Worm (Caenorhabditis elegans): ENCODE data around the gene F58E6.13.

ce11 chrV:9791332-9791731 is 46.3 kb downstream of the F58E6.13 start, which contains the start of gene lipl-2:
- TF ChIP-seq ceh-18 (tag; optimal IDR thresholded peaks at IDR 0.05) (no peak), pha-2 (tag; optimal IDR thresholded peaks at IDR 0.05) (no peak), elt-4 (tag; optimal IDR thresholded peaks at IDR 0.05) (no peak), lim-6 (tag; optimal IDR thresholded peaks at IDR 0.05) (no peak), ztf-16 (tag; optimal IDR thresholded peaks at IDR 0.05) (no peak), pha-4 (tag; optimal IDR thresholded peaks at IDR 0.05) (no peak), nhr-11 (tag; optimal IDR thresholded peaks at IDR 0.05) (no peak), K02D7.2 (tag; optimal IDR thresholded peaks at IDR 0.05) (no peak), K09A11.1 (tag; optimal IDR thresholded peaks at IDR 0.05; ENCODE audit: insufficient read depth) (no peak), elt-2 (tag; optimal IDR thresholded peaks at IDR 0.05) (no peak), hlh-8 (tag; optimal IDR thresholded peaks at IDR 0.05) (no peak), pag-3 (tag; optimal IDR thresholded peaks at IDR 0.05; ENCODE audit: borderline replicate concordance) (no peak), che-1 (tag; optimal IDR thresholded peaks at IDR 0.05) (no peak), F13H6.1 (tag; optimal IDR thresholded peaks at IDR 0.05) (no peak)
